Worm (Caenorhabditis elegans): ENCODE measurements around the gene T14G8.6.

DNA sequence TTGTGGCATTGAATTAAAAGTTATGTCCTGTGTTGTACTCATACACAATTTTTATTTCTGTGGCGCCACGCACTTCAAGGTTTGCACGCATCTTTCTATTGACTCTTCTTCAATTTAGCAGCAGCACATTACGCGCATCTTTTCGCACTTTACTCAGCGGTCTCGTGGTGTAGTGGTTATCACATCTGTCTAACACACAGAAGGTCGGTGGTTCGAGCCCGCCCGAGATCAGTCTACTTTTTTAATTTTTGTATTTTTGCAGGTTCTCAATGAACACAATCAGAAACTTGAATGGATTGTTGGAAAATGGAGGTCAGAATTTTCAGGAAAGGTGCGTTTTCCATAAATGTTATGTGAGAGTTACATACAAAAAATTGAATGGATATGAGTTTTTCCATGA, 19.1 kb downstream of the T14G8.6 start:
- TF ChIP-seq ztf-22 (GFP tag; optimal IDR thresholded peaks at IDR 0.05) (peak; percentile 25), ama-1 (optimal IDR thresholded peaks at IDR 0.05) (no peak), ama-1 (GFP tag; optimal IDR thresholded peaks at IDR 0.05) (peak in 1 of 2 experiments; percentile 29), tlf-1 (GFP tag; optimal IDR thresholded peaks at IDR 0.05) (no peak), akir-1 (GFP tag; optimal IDR thresholded peaks at IDR 0.05) (no peak), rpc-1 (optimal IDR thresholded peaks at IDR 0.05) (peak; percentile 80), rpc-1 (tag; optimal IDR thresholded peaks at IDR 0.05) (peak; percentile 88)

Measured in whole organism, young adult.